Comparison of ENCODE assay signal across 1 fruit fly cellular context in genomic region chr3L:19634788-19635448, dm6.
TF ChIP-seq lines count a peak whose summit lies in the region.

No protein-coding gene starts in this region.

TF ChIP-seq in whole organism, embryonic, 481 proteins besides CTCF, POLR2A, EP300 and RAD21 (continued from another document and continues in another):
- TF ChIP-seq mam (GFP tag; optimal IDR thresholded peaks at IDR 0.05; lab: Kevin White, UChicago) (no peak), CG17385 (GFP tag; optimal IDR thresholded peaks at IDR 0.05; lab: Kevin White, UChicago) (peak; percentile 93), CG32772 (GFP tag; IDR thresholded peaks at IDR 0.05; lab: Robert Waterston, UW) (peak; percentile 73), grn (GFP tag; optimal IDR thresholded peaks at IDR 0.05; lab: Kevin White, UChicago) (no peak), C15 (GFP tag; IDR thresholded peaks at IDR 0.05; lab: Robert Waterston, UW) (0 out of 3 replicates have a peak, but pooled peaks have one; percentile 50), tgo (GFP tag; IDR thresholded peaks at IDR 0.05; lab: Robert Waterston, UW) (peak; percentile 86), CG8478 (optimal IDR thresholded peaks at IDR 0.05; lab: Kevin White, UChicago) (no peak), Hey (tag; optimal IDR thresholded peaks at IDR 0.05; lab: Kevin White, UChicago) (no peak), nom (GFP tag; optimal IDR thresholded peaks at IDR 0.05; lab: Kevin White, UChicago) (peak; percentile 72), CG14965 (GFP tag; optimal IDR thresholded peaks at IDR 0.05; lab: Kevin White, UChicago; ENCODE audit: borderline replicate concordance) (no peak), ranshi (GFP tag; IDR thresholded peaks at IDR 0.05; lab: Robert Waterston, UW) (peak; percentile 87; the same call in 1 of the 2 replicates), Taf1 (GFP tag; IDR thresholded peaks at IDR 0.05; lab: Robert Waterston, UW) (0 out of 2 replicates have a peak, but pooled peaks have one; percentile 25), maf-S (GFP tag; optimal IDR thresholded peaks at IDR 0.05; lab: Kevin White, UChicago) (no peak), row (GFP tag; IDR thresholded peaks at IDR 0.05; lab: Robert Waterston, UW) (peak; percentile 66), CG3163 (GFP tag; optimal IDR thresholded peaks at IDR 0.05; lab: Kevin White, UChicago) (no peak), CG4707 (GFP tag; optimal IDR thresholded peaks at IDR 0.05; lab: Kevin White, UChicago) (no peak), CG14050 (GFP tag; IDR thresholded peaks at IDR 0.05; lab: Robert Waterston, UW) (no peak), Aef1 (GFP tag; IDR thresholded peaks at IDR 0.05; lab: Robert Waterston, UW) (peak; percentile 74), CG10274 (GFP tag; optimal IDR thresholded peaks at IDR 0.05; lab: Kevin White, UChicago) (no peak), Sox102F (GFP tag; optimal IDR thresholded peaks at IDR 0.05; lab: Kevin White, UChicago) (peak; percentile 69), gro (GFP tag; optimal IDR thresholded peaks at IDR 0.05; lab: Kevin White, UChicago) (no peak), CG33213 (GFP tag; optimal IDR thresholded peaks at IDR 0.05; lab: Kevin White, UChicago) (no peak), Nf-YC (tag; optimal IDR thresholded peaks at IDR 0.05; lab: Kevin White, UChicago) (peak; percentile 35), CG10979 (tag; optimal IDR thresholded peaks at IDR 0.05; lab: Kevin White, UChicago) (peak; percentile 92), otp (GFP tag; IDR thresholded peaks at IDR 0.05; lab: Robert Waterston, UW) (no peak), HLH54F (GFP tag; optimal IDR thresholded peaks at IDR 0.05; lab: Kevin White, UChicago) (no peak), CG10654 (GFP tag; optimal IDR thresholded peaks at IDR 0.05; lab: Kevin White, UChicago) (peak; percentile 63), inv (GFP tag; IDR thresholded peaks at IDR 0.05; lab: Robert Waterston, UW; ENCODE audit: partially characterized antibody) (no peak), tna (GFP tag; IDR thresholded peaks at IDR 0.05; lab: Robert Waterston, UW; ENCODE audit: partially characterized antibody) (no peak), Atf3 (GFP tag; optimal IDR thresholded peaks at IDR 0.05; lab: Kevin White, UChicago) (no peak), Dip2 (GFP tag; IDR thresholded peaks at IDR 0.05; lab: Robert Waterston, UW) (no peak), Side (GFP tag; optimal IDR thresholded peaks at IDR 0.05; lab: Kevin White, UChicago) (no peak), chn (GFP tag; optimal IDR thresholded peaks at IDR 0.05; lab: Kevin White, UChicago) (no peak), Adf1 (GFP tag; IDR thresholded peaks at IDR 0.05; lab: Robert Waterston, UW) (peak; percentile 74), disco-r (GFP tag; optimal IDR thresholded peaks at IDR 0.05; lab: Kevin White, UChicago) (no peak), slbo (GFP tag; IDR thresholded peaks at IDR 0.05; lab: Robert Waterston, UW) (peak; percentile 88), CG5953 (GFP tag; IDR thresholded peaks at IDR 0.05; lab: Robert Waterston, UW) (no peak), E2f1 (GFP tag; IDR thresholded peaks at IDR 0.05; lab: Robert Waterston, UW) (peak; percentile 84), mirr (GFP tag; optimal IDR thresholded peaks at IDR 0.05; lab: Kevin White, UChicago) (no peak), dmrt11E (tag; optimal IDR thresholded peaks at IDR 0.05; lab: Kevin White, UChicago) (peak; percentile 67), CG9932 (GFP tag; IDR thresholded peaks at IDR 0.05; lab: Robert Waterston, UW) (peak; percentile 79), B-H2 (GFP tag; optimal IDR thresholded peaks at IDR 0.05; lab: Kevin White, UChicago) (no peak), CG11504 (tag; optimal IDR thresholded peaks at IDR 0.05; lab: Kevin White, UChicago) (peak; percentile 90), ken (GFP tag; IDR thresholded peaks at IDR 0.05; lab: Robert Waterston, UW) (no peak), CG11560 (tag; IDR thresholded peaks at IDR 0.05; lab: Robert Waterston, UW) (no peak), sug (tag; optimal IDR thresholded peaks at IDR 0.05; lab: Kevin White, UChicago) (no peak), tx (GFP tag; optimal IDR thresholded peaks at IDR 0.05; lab: Kevin White, UChicago) (no peak), ro (GFP tag; IDR thresholded peaks at IDR 0.05; lab: Robert Waterston, UW) (no peak), chinmo (GFP tag; IDR thresholded peaks at IDR 0.05; lab: Robert Waterston, UW; ENCODE audit: partially characterized antibody) (peak; percentile 74; the same call in 1 of the 4 replicates), HLHmδ (GFP tag; optimal IDR thresholded peaks at IDR 0.05; lab: Kevin White, UChicago) (no peak), CG17328 (GFP tag; IDR thresholded peaks at IDR 0.05; lab: Robert Waterston, UW) (peak; percentile 43; the same call in 1 of the 2 replicates), CG18764 (GFP tag; optimal IDR thresholded peaks at IDR 0.05; lab: Kevin White, UChicago) (peak; percentile 61), tap (tag; optimal IDR thresholded peaks at IDR 0.05; lab: Kevin White, UChicago) (peak; percentile 48), sc (optimal IDR thresholded peaks at IDR 0.05; lab: Kevin White, UChicago) (no peak), sc (GFP tag; optimal IDR thresholded peaks at IDR 0.05; lab: Kevin White, UChicago) (no peak), CG1233 (GFP tag; optimal IDR thresholded peaks at IDR 0.05; lab: Kevin White, UChicago) (peak; percentile 73), Chrac-16 (GFP tag; optimal IDR thresholded peaks at IDR 0.05; lab: Kevin White, UChicago) (peak; percentile 48), CG14860 (GFP tag; IDR thresholded peaks at IDR 0.05; lab: Robert Waterston, UW; ENCODE audit: partially characterized antibody) (no peak), pnt (GFP tag; optimal IDR thresholded peaks at IDR 0.05; lab: Kevin White, UChicago) (no peak), BtbVII (GFP tag; optimal IDR thresholded peaks at IDR 0.05; lab: Kevin White, UChicago) (peak; percentile 31), CG31224 (GFP tag; IDR thresholded peaks at IDR 0.05; lab: Robert Waterston, UW) (peak; percentile 62), CG1024 (GFP tag; IDR thresholded peaks at IDR 0.05; lab: Robert Waterston, UW) (no peak), fd102C (GFP tag; optimal IDR thresholded peaks at IDR 0.05; lab: Kevin White, UChicago) (no peak), Mrtf (GFP tag; IDR thresholded peaks at IDR 0.05; lab: Robert Waterston, UW) (peak; percentile 43; the same call in 1 of the 3 replicates), amos (GFP tag; IDR thresholded peaks at IDR 0.05; lab: Robert Waterston, UW; ENCODE audit: partially characterized antibody) (no peak), gsb-n (tag; optimal IDR thresholded peaks at IDR 0.05; lab: Kevin White, UChicago) (peak; percentile 83), CG15011 (GFP tag; optimal IDR thresholded peaks at IDR 0.05; lab: Kevin White, UChicago) (peak; percentile 62), Asciz (GFP tag; optimal IDR thresholded peaks at IDR 0.05; lab: Kevin White, UChicago) (peak; percentile 71), Hsf (GFP tag; optimal IDR thresholded peaks at IDR 0.05; lab: Kevin White, UChicago) (no peak), stc (GFP tag; IDR thresholded peaks at IDR 0.05; lab: Robert Waterston, UW) (peak; percentile 70), Blimp-1 (GFP tag; optimal IDR thresholded peaks at IDR 0.05; lab: Kevin White, UChicago) (peak; percentile 90), CG5245 (GFP tag; optimal IDR thresholded peaks at IDR 0.05; lab: Kevin White, UChicago) (peak; percentile 29), CG12155 (GFP tag; optimal IDR thresholded peaks at IDR 0.05; lab: Kevin White, UChicago) (peak; percentile 50), CG12942 (GFP tag; optimal IDR thresholded peaks at IDR 0.05; lab: Kevin White, UChicago) (peak; percentile 1), CG18599 (GFP tag; optimal IDR thresholded peaks at IDR 0.05; lab: Kevin White, UChicago) (peak; percentile 84), CG7271 (tag; optimal IDR thresholded peaks at IDR 0.05; lab: Kevin White, UChicago) (peak; percentile 82), gem (tag; optimal IDR thresholded peaks at IDR 0.05; lab: Kevin White, UChicago) (peak; percentile 93), bowl (GFP tag; IDR thresholded peaks at IDR 0.05; lab: Robert Waterston, UW) (no peak), CG7745 (tag; optimal IDR thresholded peaks at IDR 0.05; lab: Kevin White, UChicago) (no peak), CG6854 (GFP tag; optimal IDR thresholded peaks at IDR 0.05; lab: Kevin White, UChicago) (peak; percentile 54), Mes4 (GFP tag; optimal IDR thresholded peaks at IDR 0.05; lab: Kevin White, UChicago) (no peak), pan (optimal IDR thresholded peaks at IDR 0.05; lab: Kevin White, UChicago) (no peak), pan (GFP tag; optimal IDR thresholded peaks at IDR 0.05 in 1 of 2, IDR thresholded peaks at IDR 0.05 in 1 of 2) (peak in 1 of 2 experiments; percentile 73), ac (GFP tag; optimal IDR thresholded peaks at IDR 0.05; lab: Kevin White, UChicago) (no peak), Sry-β (GFP tag; optimal IDR thresholded peaks at IDR 0.05; lab: Kevin White, UChicago) (no peak), CG13894 (tag; optimal IDR thresholded peaks at IDR 0.05; lab: Kevin White, UChicago) (peak; percentile 65), nmo (GFP tag; optimal IDR thresholded peaks at IDR 0.05; lab: Kevin White, UChicago) (peak; percentile 82), CG13775 (GFP tag; optimal IDR thresholded peaks at IDR 0.05; lab: Kevin White, UChicago) (peak; percentile 30), Oli (tag; optimal IDR thresholded peaks at IDR 0.05; lab: Kevin White, UChicago) (peak; percentile 63), CG3847 (GFP tag; IDR thresholded peaks at IDR 0.05; lab: Robert Waterston, UW) (peak; percentile 58; the same call in 1 of the 2 replicates), GATAe (GFP tag; conservative IDR thresholded peaks at IDR 0.05; lab: Robert Waterston, UW) (0 out of 2 replicates have a peak, but pooled peaks have one; percentile 29), sna (GFP tag; IDR thresholded peaks at IDR 0.05; lab: Robert Waterston, UW; ENCODE audit: partially characterized antibody) (no peak), CG2120 (GFP tag; optimal IDR thresholded peaks at IDR 0.05; lab: Kevin White, UChicago) (peak; percentile 64), chm (GFP tag; IDR thresholded peaks at IDR 0.05; lab: Robert Waterston, UW) (no peak), crp (GFP tag; optimal IDR thresholded peaks at IDR 0.05; lab: Kevin White, UChicago) (no peak), Hr78 (GFP tag; optimal IDR thresholded peaks at IDR 0.05; lab: Kevin White, UChicago) (peak in 1 of 2 experiments; percentile 5), seq (GFP tag; IDR thresholded peaks at IDR 0.05; lab: Robert Waterston, UW) (0 out of 2 replicates have a peak, but pooled peaks have one; percentile 23), lbe (GFP tag; optimal IDR thresholded peaks at IDR 0.05; lab: Kevin White, UChicago) (no peak), crol (GFP tag; IDR thresholded peaks at IDR 0.05; lab: Robert Waterston, UW) (peak; percentile 63), CG4820 (GFP tag; optimal IDR thresholded peaks at IDR 0.05; lab: Kevin White, UChicago) (peak; percentile 56), CG15601 (tag; optimal IDR thresholded peaks at IDR 0.05; lab: Kevin White, UChicago) (peak; percentile 52), pho (GFP tag; optimal IDR thresholded peaks at IDR 0.05; lab: Kevin White, UChicago) (no peak), sisA (GFP tag; IDR thresholded peaks at IDR 0.05; lab: Robert Waterston, UW) (no peak; the same call in 1 of the 2 replicates), tio (GFP tag; optimal IDR thresholded peaks at IDR 0.05; lab: Kevin White, UChicago) (peak; percentile 40), zen2 (GFP tag; IDR thresholded peaks at IDR 0.05; lab: Robert Waterston, UW; ENCODE audit: partially characterized antibody) (no peak), CG9817 (tag; optimal IDR thresholded peaks at IDR 0.05; lab: Kevin White, UChicago) (peak; percentile 49), klu (GFP tag; IDR thresholded peaks at IDR 0.05; lab: Robert Waterston, UW) (no peak; the same call in 1 of the 2 replicates), Six4 (GFP tag; optimal IDR thresholded peaks at IDR 0.05; lab: Kevin White, UChicago) (peak; percentile 73), CG2199 (GFP tag; IDR thresholded peaks at IDR 0.05; lab: Robert Waterston, UW) (no peak), CG8388 (GFP tag; optimal IDR thresholded peaks at IDR 0.05; lab: Kevin White, UChicago) (peak; percentile 78), CG31441 (GFP tag; IDR thresholded peaks at IDR 0.05; lab: Robert Waterston, UW) (peak; percentile 92), CG6813 (GFP tag; optimal IDR thresholded peaks at IDR 0.05; lab: Kevin White, UChicago) (peak; percentile 67), Hr39 (optimal IDR thresholded peaks at IDR 0.05; lab: Kevin White, UChicago) (no peak), CG1529 (GFP tag; optimal IDR thresholded peaks at IDR 0.05; lab: Kevin White, UChicago) (no peak), lab (GFP tag; optimal IDR thresholded peaks at IDR 0.05; lab: Kevin White, UChicago) (peak; percentile 82), esg (GFP tag; conservative IDR thresholded peaks at IDR 0.05; lab: Robert Waterston, UW) (peak; percentile 49), zen (tag; optimal IDR thresholded peaks at IDR 0.05; lab: Kevin White, UChicago) (peak; percentile 65), Fer1 (GFP tag; optimal IDR thresholded peaks at IDR 0.05; lab: Kevin White, UChicago) (peak; percentile 57), Dp (GFP tag; optimal IDR thresholded peaks at IDR 0.05; lab: Kevin White, UChicago) (no peak), CG10267 (tag; optimal IDR thresholded peaks at IDR 0.05; lab: Kevin White, UChicago) (peak; percentile 84), tll (GFP tag; optimal IDR thresholded peaks at IDR 0.05; lab: Kevin White, UChicago) (no peak), CG2116 (GFP tag; optimal IDR thresholded peaks at IDR 0.05; lab: Kevin White, UChicago) (no peak), CG32767 (GFP tag; IDR thresholded peaks at IDR 0.05; lab: Robert Waterston, UW) (peak; percentile 26; the same call in 1 of the 2 replicates), Hmr (GFP tag; optimal IDR thresholded peaks at IDR 0.05; lab: Kevin White, UChicago) (peak; percentile 82), gfzf (GFP tag; optimal IDR thresholded peaks at IDR 0.05; lab: Kevin White, UChicago) (no peak), CG6654 (GFP tag; optimal IDR thresholded peaks at IDR 0.05; lab: Kevin White, UChicago) (no peak), Rx (GFP tag; IDR thresholded peaks at IDR 0.05; lab: Robert Waterston, UW) (no peak), CG15514 (GFP tag; optimal IDR thresholded peaks at IDR 0.05; lab: Kevin White, UChicago) (peak; percentile 27), Xbp1 (GFP tag; optimal IDR thresholded peaks at IDR 0.05; lab: Kevin White, UChicago) (peak; percentile 47), CG13624 (GFP tag; optimal IDR thresholded peaks at IDR 0.05; lab: Kevin White, UChicago) (no peak), E2f2 (GFP tag; IDR thresholded peaks at IDR 0.05; lab: Robert Waterston, UW) (no peak), CG4404 (GFP tag; IDR thresholded peaks at IDR 0.05; lab: Robert Waterston, UW) (peak; percentile 40; the same call in 1 of the 2 replicates)
